Fruit fly (Drosophila melanogaster): ENCODE data around the gene rha.

Gene rha

dm6 chr3R:25300575-25300974 is 39.5 kb upstream of the rha start, which contains the start of gene CG13659 (continued):
- TF ChIP-seq fu2 (GFP tag; optimal IDR thresholded peaks at IDR 0.05) (no peak), HmgD (GFP tag; optimal IDR thresholded peaks at IDR 0.05) (no peak)

- TF ChIP-seq lbe (GFP tag; optimal IDR thresholded peaks at IDR 0.05) (peak; percentile 30), repo (GFP tag; optimal IDR thresholded peaks at IDR 0.05) (no peak)
These were observed 37.8 kb upstream of the rha start, which contains the start of gene CG31370 for dm6 chr3R:25302239-25302638. TSS of gene CG31370 (plus strand) at chr3R:25302464.

dm6 chr3R:25303857-25304440 is 36.1 kb upstream of the rha start, which contains the start of gene CG31436:
TSS of gene CG31436 (plus strand) at chr3R:25304137.
- TF ChIP-seq usp (GFP tag; optimal IDR thresholded peaks at IDR 0.05) (no peak), CG34376 (GFP tag; optimal IDR thresholded peaks at IDR 0.05) (peak; percentile 29), sug (tag; optimal IDR thresholded peaks at IDR 0.05) (peak; percentile 47), Sry-β (GFP tag; optimal IDR thresholded peaks at IDR 0.05) (no peak), mirr (GFP tag; optimal IDR thresholded peaks at IDR 0.05) (peak; percentile 30), CG4328 (GFP tag; optimal IDR thresholded peaks at IDR 0.05) (no peak), tin (GFP tag; optimal IDR thresholded peaks at IDR 0.05) (no peak), lbe (GFP tag; optimal IDR thresholded peaks at IDR 0.05) (peak; percentile 42), sd (tag; optimal IDR thresholded peaks at IDR 0.05) (peak; percentile 35), exex (tag; optimal IDR thresholded peaks at IDR 0.05) (peak; percentile 42), Eip74EF (GFP tag; optimal IDR thresholded peaks at IDR 0.05) (peak in 1 of 2 experiments; percentile 18), CG13894 (tag; optimal IDR thresholded peaks at IDR 0.05) (peak; percentile 36), Xbp1 (GFP tag; optimal IDR thresholded peaks at IDR 0.05) (no peak), z (GFP tag; IDR thresholded peaks at IDR 0.05) (peak; percentile 41; the same call in 1 of the 3 replicates), ftz-f1 (GFP tag; optimal IDR thresholded peaks at IDR 0.05) (peak; percentile 92), CG8290 (GFP tag; optimal IDR thresholded peaks at IDR 0.05) (no peak), CG8290 (tag; optimal IDR thresholded peaks at IDR 0.05) (peak in 1 of 2 experiments; percentile 11), Hr78 (GFP tag; optimal IDR thresholded peaks at IDR 0.05) (peak in 1 of 2 experiments; percentile 82), CG12769 (tag; optimal IDR thresholded peaks at IDR 0.05) (peak; percentile 67), CG32767 (GFP tag; IDR thresholded peaks at IDR 0.05) (no peak), CG15514 (GFP tag; optimal IDR thresholded peaks at IDR 0.05) (peak; percentile 12), Jarid2 (GFP tag; optimal IDR thresholded peaks at IDR 0.05) (peak; percentile 73), Trl (optimal IDR thresholded peaks at IDR 0.05) (peak; percentile 44 to 82), Trl (GFP tag; optimal IDR thresholded peaks at IDR 0.05) (no peak), gt (GFP tag; IDR thresholded peaks at IDR 0.05) (no peak), lab (GFP tag; optimal IDR thresholded peaks at IDR 0.05) (peak; percentile 9), row (GFP tag; IDR thresholded peaks at IDR 0.05) (no peak)

- no peak for TF ChIP-seq CG4360 (GFP tag; IDR thresholded peaks at IDR 0.05)
- no peak for TF ChIP-seq gsb-n (tag; optimal IDR thresholded peaks at IDR 0.05)
- no peak for TF ChIP-seq CG10959 (GFP tag; IDR thresholded peaks at IDR 0.05)
- TF ChIP-seq CG9876 (GFP tag; optimal IDR thresholded peaks at IDR 0.05) = no peak
- no peak for TF ChIP-seq ewg (GFP tag; optimal IDR thresholded peaks at IDR 0.05)
- TF ChIP-seq Awh (GFP tag; IDR thresholded peaks at IDR 0.05) = no peak
- TF ChIP-seq grn (GFP tag; optimal IDR thresholded peaks at IDR 0.05) = peak; percentile 40
- no peak for TF ChIP-seq HHEX (GFP tag; optimal IDR thresholded peaks at IDR 0.05)
- TF ChIP-seq nmo (GFP tag; optimal IDR thresholded peaks at IDR 0.05) = no peak
- no peak for TF ChIP-seq CG7357 (GFP tag; IDR thresholded peaks at IDR 0.05)
- no peak for TF ChIP-seq scrt (GFP tag; optimal IDR thresholded peaks at IDR 0.05)
- no peak for TF ChIP-seq bigmax (GFP tag; optimal IDR thresholded peaks at IDR 0.05)
- peak; percentile 48 for TF ChIP-seq CG34376 (GFP tag; optimal IDR thresholded peaks at IDR 0.05)
- no peak for TF ChIP-seq CG16779 (GFP tag; IDR thresholded peaks at IDR 0.05)
- 0 out of 4 replicates have a peak, but pooled peaks have one; percentile 64 for TF ChIP-seq chinmo (GFP tag; IDR thresholded peaks at IDR 0.05; ENCODE audit: partially characterized antibody)
- TF ChIP-seq mirr (GFP tag; optimal IDR thresholded peaks at IDR 0.05) = peak; percentile 40
- TF ChIP-seq CG17361 (GFP tag; IDR thresholded peaks at IDR 0.05) = no peak
These were observed 34.1 kb upstream of the rha start for dm6 chr3R:25305822-25306544.
